Worm (Caenorhabditis elegans) whole organism, young adult: ENCODE measurements around the gene T20D3.6.

Experiments
- F33H1.4 ChIP-seq: fragments of 200-800 bp; sonication (Bioruptor generic); IDR thresholded peaks from 2 replicates; pipeline ENCODE4 v1.3.6; 2022; ENCODE audit warnings: missing genetic modification reagents, missing genetic modification characterization, missing compliant biosample characterization
- F37B4.10 ChIP-seq: fragments of 200-800 bp; sonication (Bioruptor generic); IDR thresholded peaks from 2 replicates; pipeline ENCODE4 v1.3.6; 2022; ENCODE audit warnings: missing genetic modification characterization, missing compliant biosample characterization
- F55B11.4 ChIP-seq: sonication (generic microtip); optimal IDR thresholded peaks from 2 replicates; lab custom pipeline; 2016; ENCODE audit warnings: missing compliant biosample characterization, missing genetic modification characterization, borderline replicate concordance; ENCODE audit not compliant: insufficient read depth
- cebp-1 ChIP-seq, 2 experiments: fragments of 200-800 bp in 1 of 2; sonication (Bioruptor generic) in 1 of 2; sonication (generic microtip) in 1 of 2; IDR thresholded peaks in 1 of 2; optimal IDR thresholded peaks in 1 of 2; 2 replicates each; pipeline versions ENCODE4 v1.3.6 to Lab custom; 2017 to 2022; ENCODE audit warnings: missing compliant biosample characterization in 2 of 2, missing genetic modification characterization in 2 of 2, mild to moderate bottlenecking in 1 of 2, missing genetic modification reagents in 1 of 2, moderate library complexity in 1 of 2
- let-607 ChIP-seq, 2 experiments: fragments of 200-800 bp in 1 of 2; sonication (Bioruptor generic) in 1 of 2; sonication (generic microtip) in 1 of 2; optimal IDR thresholded peaks; 2 replicates each; lab custom pipeline; 2016 to 2018; ENCODE audit warnings: mild to moderate bottlenecking in 2 of 2, missing compliant biosample characterization in 2 of 2, missing genetic modification characterization in 2 of 2, moderate library complexity in 2 of 2, missing genotype in 1 of 2
- snpc-1.3 ChIP-seq: sonication (generic microtip); optimal IDR thresholded peaks from 2 replicates; lab custom pipeline; 2017; ENCODE audit warnings: missing genetic modification characterization, mild to moderate bottlenecking, missing compliant biosample characterization, antibody characterized with exemption, moderate library complexity, missing genotype, missing genetic modification reagents; ENCODE audit not compliant: insufficient read depth
- unc-62 ChIP-seq: fragments of 150-350 bp; optimal IDR thresholded peaks from 2 replicates; lab custom pipeline; 2014; ENCODE audit warnings: missing biosample characterization, missing genetic modification reagents, missing genetic modification characterization
- xnd-1 ChIP-seq: sonication (generic microtip); optimal IDR thresholded peaks from 2 replicates; lab custom pipeline; 2016; ENCODE audit warnings: missing genotype, missing genetic modification reagents, missing genetic modification characterization, missing compliant biosample characterization
- zim-3 ChIP-seq: sonication (generic microtip); optimal IDR thresholded peaks from 2 replicates; lab custom pipeline; 2017; ENCODE audit warnings: mild to moderate bottlenecking, missing genetic modification characterization, moderate library complexity, missing compliant biosample characterization
- ztf-25 ChIP-seq: fragments of 200-800 bp; sonication (Bioruptor generic); IDR thresholded peaks from 2 replicates; pipeline ENCODE4 v1.3.6; 2022; ENCODE audit warnings: missing genetic modification reagents, missing genetic modification characterization, missing compliant biosample characterization
- ztf-28 ChIP-seq: fragments of 200-800 bp; sonication (Bioruptor generic); IDR thresholded peaks from 2 replicates; pipeline ENCODE4 v1.3.6; 2022; ENCODE audit warnings: missing genetic modification reagents, missing genetic modification characterization, missing compliant biosample characterization

DNA sequence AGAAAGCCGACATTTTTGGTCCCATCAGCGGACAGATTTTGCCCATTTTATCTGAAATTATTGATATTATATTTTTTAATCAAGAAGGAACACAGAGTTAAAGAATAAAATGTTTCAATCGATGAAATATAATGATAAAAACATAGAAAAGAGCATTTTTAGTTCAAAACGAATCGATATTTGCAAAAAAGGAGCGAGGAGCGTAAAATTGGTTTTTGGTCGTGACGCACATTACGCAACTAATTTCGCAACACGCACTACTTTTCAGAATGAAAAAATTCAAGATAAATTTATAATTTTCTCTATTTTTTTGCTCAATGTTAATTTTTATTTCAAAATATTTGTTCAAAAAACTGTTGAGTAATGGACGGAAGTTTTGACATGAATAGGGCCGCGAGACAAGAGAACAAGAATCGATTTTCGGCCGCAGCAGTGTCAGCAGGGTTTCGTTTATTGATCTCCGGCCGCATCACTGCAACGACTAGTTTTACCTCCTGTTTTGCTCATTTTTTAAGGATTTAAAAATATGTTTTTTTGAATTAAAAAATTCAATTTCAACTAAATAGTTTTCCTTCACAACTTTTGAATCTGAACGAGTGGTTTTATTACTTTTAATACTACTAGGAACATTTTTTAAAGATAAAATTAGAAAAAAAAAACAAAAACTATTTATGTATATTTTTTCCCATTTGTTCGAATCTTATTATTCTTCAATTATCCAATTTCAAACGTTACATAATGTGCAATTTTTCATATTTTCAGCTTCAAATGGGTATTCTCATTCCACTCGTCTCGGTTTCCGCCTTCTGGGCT is 17.9 kb downstream of the T20D3.6 start, which contains the start of the genes F49C12.12 and vha-17:
- TF ChIP-seq F37B4.10 (GFP tag; lab: Robert Waterston, UW) (no peak), F33H1.4 (GFP tag; lab: Robert Waterston, UW) (no peak), xnd-1 (no peak), ztf-25 (GFP tag; lab: Robert Waterston, UW) (no peak), cebp-1 (GFP tag; IDR thresholded peaks at IDR 0.05; lab: Robert Waterston, UW) (peak; percentile 82), cebp-1 (tag; optimal IDR thresholded peaks at IDR 0.05; lab: Kevin White, UChicago) (peak; percentile 98), ztf-28 (GFP tag; lab: Robert Waterston, UW) (no peak), let-607 (tag; optimal IDR thresholded peaks at IDR 0.05; lab: Kevin White, UChicago) (no peak), zim-3 (tag; lab: Kevin White, UChicago) (no peak), unc-62 (GFP tag; lab: Kevin White, UChicago) (no peak), F55B11.4 (tag; lab: Kevin White, UChicago) (no peak), snpc-1.3 (tag; lab: Kevin White, UChicago) (no peak)
